Worm (Caenorhabditis elegans): ENCODE data around the gene plpp-1.2.

ce11 chrII:6524501-6524977 lies 39.3 kb downstream of the plpp-1.2 start, which contains the start of gene C56E6.2:
- TF ChIP-seq cebp-1 (GFP tag; IDR thresholded peaks at IDR 0.05) (no peak), cebp-1 (tag; optimal IDR thresholded peaks at IDR 0.05) (no peak), sea-2 (GFP tag; IDR thresholded peaks at IDR 0.05) (no peak), ZK185.1 (tag; optimal IDR thresholded peaks at IDR 0.05; ENCODE audit: poor library complexity, severe bottlenecking) (no peak), F33H1.4 (GFP tag; IDR thresholded peaks at IDR 0.05) (no peak), lin-35 (GFP tag; optimal IDR thresholded peaks at IDR 0.05) (no peak), pha-4 (tag; optimal IDR thresholded peaks at IDR 0.05) (no peak), rcor-1 (GFP tag; IDR thresholded peaks at IDR 0.05) (no peak), die-1 (tag; optimal IDR thresholded peaks at IDR 0.05) (no peak), Y79H2A.3 (GFP tag; conservative IDR thresholded peaks at IDR 0.05) (no peak), nfya-2 (GFP tag; IDR thresholded peaks at IDR 0.05) (no peak)
